Fruit fly (Drosophila melanogaster): ENCODE results near the gene CG32302.

DNA sequence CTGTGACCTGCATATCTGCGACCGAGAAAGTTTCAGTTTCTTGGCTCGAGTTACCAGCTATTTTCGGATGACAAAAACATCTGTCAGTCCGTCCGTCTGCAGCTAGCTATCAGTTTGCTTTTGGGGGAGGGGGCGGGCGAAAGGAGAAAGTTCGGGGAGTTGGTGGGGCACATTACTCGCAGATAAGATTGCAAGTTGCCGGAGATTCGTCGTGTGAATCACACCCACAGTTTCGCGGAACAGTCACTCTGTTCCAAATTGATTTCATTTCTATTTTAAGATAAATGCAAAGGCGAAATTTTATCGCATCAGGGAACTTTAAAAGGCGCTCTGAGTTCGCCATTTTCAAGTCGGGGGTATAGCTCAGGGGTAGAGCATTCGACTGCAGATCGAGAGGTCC lies 4.8 kb downstream of the CG32302 start:
- TF ChIP-seq CG33017 (tag; optimal IDR thresholded peaks at IDR 0.05) (no peak), CG1620 (GFP tag; optimal IDR thresholded peaks at IDR 0.05) (no peak), toe (GFP tag; optimal IDR thresholded peaks at IDR 0.05) (no peak), ovo (GFP tag; optimal IDR thresholded peaks at IDR 0.05) (no peak), pad (GFP tag; optimal IDR thresholded peaks at IDR 0.05) (no peak), Crg-1 (GFP tag; optimal IDR thresholded peaks at IDR 0.05) (no peak), CG11617 (GFP tag; optimal IDR thresholded peaks at IDR 0.05) (no peak), tj (GFP tag; optimal IDR thresholded peaks at IDR 0.05) (no peak), CG7101 (tag; optimal IDR thresholded peaks at IDR 0.05) (no peak)

All from whole organism, adult.